Worm (Caenorhabditis elegans): Measurements from ENCODE around the gene H35N09.1.

Gene H35N09.1

ce11 chrX:8564451-8564795, 40.7 kb upstream of the H35N09.1 start:
- no peak for TF ChIP-seq pros-1 (tag; optimal IDR thresholded peaks at IDR 0.05)
- peak; percentile 37 for TF ChIP-seq pax-1 (tag; optimal IDR thresholded peaks at IDR 0.05)
- peak; percentile 9 for TF ChIP-seq dve-1 (tag; optimal IDR thresholded peaks at IDR 0.05)

ce11 chrX:8565810-8566416, 39.2 kb upstream of the H35N09.1 start:
- TF ChIP-seq hlh-30 (tag; optimal IDR thresholded peaks at IDR 0.05; ENCODE audit: insufficient read depth), result peak; percentile 12
- TF ChIP-seq madf-2 (tag; optimal IDR thresholded peaks at IDR 0.05), result no peak
- no peak for TF ChIP-seq ztf-16 (tag; optimal IDR thresholded peaks at IDR 0.05)
- TF ChIP-seq C38D4.7 (GFP tag; optimal IDR thresholded peaks at IDR 0.05), result no peak
- no peak for TF ChIP-seq pha-2 (tag; optimal IDR thresholded peaks at IDR 0.05)
- TF ChIP-seq ceh-24 (tag; optimal IDR thresholded peaks at IDR 0.05), result no peak
- TF ChIP-seq F13H6.1 (tag; optimal IDR thresholded peaks at IDR 0.05), result peak; percentile 86
- peak; percentile 32 for TF ChIP-seq tbx-2 (tag; optimal IDR thresholded peaks at IDR 0.05)
- TF ChIP-seq sdc-2 (tag; optimal IDR thresholded peaks at IDR 0.05), result no peak
- no peak for TF ChIP-seq unc-42 (tag; optimal IDR thresholded peaks at IDR 0.05)
- peak; percentile 86 for TF ChIP-seq nfya-1 (tag; optimal IDR thresholded peaks at IDR 0.05)
- TF ChIP-seq lim-6 (tag; optimal IDR thresholded peaks at IDR 0.05), result no peak
- no peak for TF ChIP-seq ahr-1 (tag; optimal IDR thresholded peaks at IDR 0.05)
- no peak for TF ChIP-seq odd-2 (tag; optimal IDR thresholded peaks at IDR 0.05)
- peak; percentile 39 for TF ChIP-seq ceh-19 (GFP tag; optimal IDR thresholded peaks at IDR 0.05)
- TF ChIP-seq rnt-1 (tag; optimal IDR thresholded peaks at IDR 0.05), result peak; percentile 32
- TF ChIP-seq pag-3 (tag; optimal IDR thresholded peaks at IDR 0.05; ENCODE audit: borderline replicate concordance), result no peak
- TF ChIP-seq ceh-31 (tag; optimal IDR thresholded peaks at IDR 0.05), result peak; percentile 71
- no peak for TF ChIP-seq ets-4 (tag; optimal IDR thresholded peaks at IDR 0.05)
- peak; percentile 45 for TF ChIP-seq ceh-34 (tag; optimal IDR thresholded peaks at IDR 0.05)
- no peak for TF ChIP-seq mec-3 (tag; optimal IDR thresholded peaks at IDR 0.05; ENCODE audit: borderline replicate concordance)
- no peak for TF ChIP-seq K09A11.1 (tag; optimal IDR thresholded peaks at IDR 0.05; ENCODE audit: insufficient read depth)
- no peak for TF ChIP-seq pros-1 (tag; optimal IDR thresholded peaks at IDR 0.05)
- no peak for TF ChIP-seq K02D7.2 (tag; optimal IDR thresholded peaks at IDR 0.05)
- TF ChIP-seq T23F11.4 (GFP tag; optimal IDR thresholded peaks at IDR 0.05), result no peak
- no peak for TF ChIP-seq pax-1 (tag; optimal IDR thresholded peaks at IDR 0.05)
- peak; percentile 2 for TF ChIP-seq ceh-18 (tag; optimal IDR thresholded peaks at IDR 0.05)
- peak; percentile 47 for TF ChIP-seq hlh-6 (tag; optimal IDR thresholded peaks at IDR 0.05)
- no peak for TF ChIP-seq ttx-3 (tag; optimal IDR thresholded peaks at IDR 0.05)
- no peak for TF ChIP-seq sox-4 (tag; optimal IDR thresholded peaks at IDR 0.05)
- no peak for TF ChIP-seq pha-4 (tag; optimal IDR thresholded peaks at IDR 0.05)

ce11 chrX:8566521-8567032, 38.6 kb upstream of the H35N09.1 start:
- TF ChIP-seq F13H6.1 (tag; optimal IDR thresholded peaks at IDR 0.05), result no peak
- TF ChIP-seq lin-11 (tag; optimal IDR thresholded peaks at IDR 0.05), result no peak
- TF ChIP-seq sox-2 (GFP tag; IDR thresholded peaks at IDR 0.05), result no peak
- no peak for TF ChIP-seq mec-3 (tag; optimal IDR thresholded peaks at IDR 0.05; ENCODE audit: borderline replicate concordance)
- TF ChIP-seq pha-4 (tag; optimal IDR thresholded peaks at IDR 0.05), result no peak
- no peak for TF ChIP-seq ceh-18 (tag; optimal IDR thresholded peaks at IDR 0.05)

- TF ChIP-seq dve-1 (tag; optimal IDR thresholded peaks at IDR 0.05) (no peak), ahr-1 (tag; optimal IDR thresholded peaks at IDR 0.05) (no peak), pha-2 (tag; optimal IDR thresholded peaks at IDR 0.05) (no peak), ceh-45 (GFP tag; IDR thresholded peaks at IDR 0.05) (no peak), C08G9.2 (tag; optimal IDR thresholded peaks at IDR 0.05) (no peak), syd-9 (tag; optimal IDR thresholded peaks at IDR 0.05) (no peak), ceh-9 (tag; optimal IDR thresholded peaks at IDR 0.05) (no peak), unc-55 (GFP tag; optimal IDR thresholded peaks at IDR 0.05) (no peak), hlh-30 (tag; optimal IDR thresholded peaks at IDR 0.05; ENCODE audit: insufficient read depth) (no peak), ceh-22 (tag; optimal IDR thresholded peaks at IDR 0.05) (no peak), tbx-2 (tag; optimal IDR thresholded peaks at IDR 0.05) (no peak), ceh-2 (tag; optimal IDR thresholded peaks at IDR 0.05) (no peak), fax-1 (tag; optimal IDR thresholded peaks at IDR 0.05) (no peak)
Observed at ce11 chrX:8567166-8567565, 38.0 kb upstream of the H35N09.1 start.

Measured in whole organism, late embryonic.